Worm (Caenorhabditis elegans): ENCODE measurements around the gene spl-2.

The spl-2 gene

ce11 chrV:9132043-9132442 is 14.7 kb downstream of the spl-2 start, which contains the start of gene F21C10.1:
Gene F21C10.1 (plus strand): TSS chrV:9132343.
- TF ChIP-seq rnt-1 (tag; optimal IDR thresholded peaks at IDR 0.05) (no peak), sox-4 (tag; optimal IDR thresholded peaks at IDR 0.05) (no peak), unc-30 (tag; optimal IDR thresholded peaks at IDR 0.05) (no peak), efl-3 (GFP tag; optimal IDR thresholded peaks at IDR 0.05) (no peak), alr-1 (tag; optimal IDR thresholded peaks at IDR 0.05; ENCODE audit: borderline replicate concordance) (no peak), nhr-77 (tag; optimal IDR thresholded peaks at IDR 0.05) (no peak), dsc-1 (tag; optimal IDR thresholded peaks at IDR 0.05) (no peak), tlp-1 (tag; optimal IDR thresholded peaks at IDR 0.05) (no peak), lir-3 (tag; optimal IDR thresholded peaks at IDR 0.05; ENCODE audit: poor library complexity) (no peak)

ce11 chrV:9130766-9131165 is 15.9 kb downstream of the spl-2 start, which contains the start of gene F21C10.19:
Gene F21C10.19 (plus strand): TSS chrV:9131066.
- TF ChIP-seq ztf-11 (tag; optimal IDR thresholded peaks at IDR 0.05): no peak
- TF ChIP-seq egl-27 (tag; optimal IDR thresholded peaks at IDR 0.05): no peak
- no peak for TF ChIP-seq mab-9 (GFP tag; IDR thresholded peaks at IDR 0.05)
- no peak for TF ChIP-seq xbp-1 (tag; optimal IDR thresholded peaks at IDR 0.05)
- no peak for TF ChIP-seq nhr-11 (tag; optimal IDR thresholded peaks at IDR 0.05)
- no peak for TF ChIP-seq tlp-1 (tag; optimal IDR thresholded peaks at IDR 0.05)
- TF ChIP-seq nhr-76 (tag; optimal IDR thresholded peaks at IDR 0.05): no peak
- TF ChIP-seq efl-1 (optimal IDR thresholded peaks at IDR 0.05): no peak
- TF ChIP-seq efl-1 (GFP tag; optimal IDR thresholded peaks at IDR 0.05 in 1 of 2): peak in 1 of 2 experiments; percentile 60

ce11 chrV:9128562-9128961 is 18.1 kb downstream of the spl-2 start:
- no peak for TF ChIP-seq ceh-63 (GFP tag; optimal IDR thresholded peaks at IDR 0.05)
- TF ChIP-seq ztf-4 (tag; optimal IDR thresholded peaks at IDR 0.05): peak; percentile 38
- TF ChIP-seq grh-1 (GFP tag; IDR thresholded peaks at IDR 0.05): no peak
- no peak for TF ChIP-seq nhr-84 (tag; optimal IDR thresholded peaks at IDR 0.05)
- no peak for TF ChIP-seq blmp-1 (tag; optimal IDR thresholded peaks at IDR 0.05)
- TF ChIP-seq alr-1 (tag; optimal IDR thresholded peaks at IDR 0.05; ENCODE audit: borderline replicate concordance): no peak
- no peak for TF ChIP-seq ceh-90 (tag; optimal IDR thresholded peaks at IDR 0.05)
- peak; percentile 87 for TF ChIP-seq nhr-47 (tag; optimal IDR thresholded peaks at IDR 0.05)
- TF ChIP-seq nhr-71 (tag; optimal IDR thresholded peaks at IDR 0.05): peak; percentile 94
- no peak for TF ChIP-seq zag-1 (tag; optimal IDR thresholded peaks at IDR 0.05)
- no peak for TF ChIP-seq nhr-12 (tag; optimal IDR thresholded peaks at IDR 0.05)
- peak; percentile 72 for TF ChIP-seq nhr-20 (tag; optimal IDR thresholded peaks at IDR 0.05)
- no peak for TF ChIP-seq tbx-2 (tag; optimal IDR thresholded peaks at IDR 0.05)
- TF ChIP-seq elt-3 (tag; optimal IDR thresholded peaks at IDR 0.05): no peak
- TF ChIP-seq ceh-82 (tag; optimal IDR thresholded peaks at IDR 0.05): peak; percentile 6 to 54 (median 43)
- peak; percentile 65 for TF ChIP-seq swsn-7 (tag; optimal IDR thresholded peaks at IDR 0.05)
- TF ChIP-seq mep-1 (tag; optimal IDR thresholded peaks at IDR 0.05): peak; percentile 42
- TF ChIP-seq fkh-10 (GFP tag; optimal IDR thresholded peaks at IDR 0.05): peak; percentile 31
- peak in 1 of 2 experiments; percentile 42 for TF ChIP-seq lin-35 (GFP tag; optimal IDR thresholded peaks at IDR 0.05)
- peak in 1 of 2 experiments; percentile 61 for TF ChIP-seq lsy-2 (tag; optimal IDR thresholded peaks at IDR 0.05)
- no peak for TF ChIP-seq egl-27 (tag; optimal IDR thresholded peaks at IDR 0.05)
- no peak for TF ChIP-seq ztf-11 (tag; optimal IDR thresholded peaks at IDR 0.05)
- TF ChIP-seq lin-13 (GFP tag; optimal IDR thresholded peaks at IDR 0.05): no peak
- TF ChIP-seq snpc-4 (tag; optimal IDR thresholded peaks at IDR 0.05): peak; percentile 22
- peak; percentile 78 for TF ChIP-seq nhr-11 (tag; optimal IDR thresholded peaks at IDR 0.05)
- no peak for TF ChIP-seq elt-2 (tag; optimal IDR thresholded peaks at IDR 0.05)
- no peak for TF ChIP-seq hpl-2 (GFP tag; optimal IDR thresholded peaks at IDR 0.05)
- peak; percentile 9 for TF ChIP-seq ceh-8 (GFP tag; optimal IDR thresholded peaks at IDR 0.05)
- TF ChIP-seq unc-130 (tag; optimal IDR thresholded peaks at IDR 0.05): no peak
- no peak for TF ChIP-seq vab-15 (tag; optimal IDR thresholded peaks at IDR 0.05)
- no peak for TF ChIP-seq nhr-85 (tag)
- peak; percentile 87 for TF ChIP-seq mef-2 (tag; optimal IDR thresholded peaks at IDR 0.05)
- peak; percentile 50 for TF ChIP-seq nhr-77 (tag; optimal IDR thresholded peaks at IDR 0.05)
- TF ChIP-seq hlh-17 (GFP tag; optimal IDR thresholded peaks at IDR 0.05; ENCODE audit: borderline replicate concordance): no peak
- TF ChIP-seq aly-2 (tag; optimal IDR thresholded peaks at IDR 0.05): no peak
- TF ChIP-seq irx-1 (tag; optimal IDR thresholded peaks at IDR 0.05): peak; percentile 24
- TF ChIP-seq pax-3 (tag; optimal IDR thresholded peaks at IDR 0.05): peak; percentile 77
- TF ChIP-seq tlp-1 (tag; optimal IDR thresholded peaks at IDR 0.05): no peak

Data from whole organism, L1 larva.